Worm (Caenorhabditis elegans) whole organism, L3 larva: Measurements from ENCODE around the gene nkcc-1.

ENCODE experiments used
- ama-1 ChIP-seq: fragments of 150-350 bp; optimal IDR thresholded peaks from 2 replicates; lab custom pipeline; 2018
- ceh-16 ChIP-seq: sonication (generic microtip); optimal IDR thresholded peaks from 2 replicates; lab custom pipeline; 2017; ENCODE audit warnings: missing biosample characterization, missing genetic modification characterization
- elt-3 ChIP-seq, 3 experiments: fragments of 150-350 bp in 1 of 3; sonication (generic microtip) in 2 of 3; optimal IDR thresholded peaks; 2 replicates in 2 of 3; 4 replicates in 1 of 3; lab custom pipeline; 2014 to 2017; ENCODE audit warnings: missing biosample characterization in 3 of 3, missing genetic modification characterization in 3 of 3
- eor-1 ChIP-seq, 2 experiments: fragments of 150-350 bp; optimal IDR thresholded peaks; 2 replicates each; lab custom pipeline; 2014 to 2018; ENCODE audit warnings: missing biosample characterization in 2 of 2, missing genetic modification characterization in 2 of 2
- fkh-10 ChIP-seq: sonication (generic microtip); optimal IDR thresholded peaks from 2 replicates; lab custom pipeline; 2017; ENCODE audit warnings: missing biosample characterization, missing genetic modification reagents, missing genetic modification characterization
- fkh-2 ChIP-seq: fragments of 150-350 bp; optimal IDR thresholded peaks from 2 replicates; lab custom pipeline; 2014; ENCODE audit warnings: missing biosample characterization, missing genetic modification reagents, missing genetic modification characterization
- jun-1 ChIP-seq: fragments of 150-350 bp; optimal IDR thresholded peaks from 2 replicates; lab custom pipeline; 2014; ENCODE audit warnings: missing biosample characterization, missing genetic modification reagents, missing genetic modification characterization
- nhr-43 ChIP-seq: sonication (generic microtip); optimal IDR thresholded peaks from 2 replicates; lab custom pipeline; 2016; ENCODE audit warnings: mild to moderate bottlenecking, missing genetic modification characterization, missing compliant biosample characterization; ENCODE audit not compliant: poor library complexity, severe bottlenecking
- snpc-4 ChIP-seq: fragments of 150-350 bp; optimal IDR thresholded peaks from 2 replicates; lab custom pipeline; 2014; ENCODE audit warnings: missing biosample characterization, missing genetic modification characterization
- unc-62 ChIP-seq: fragments of 150-350 bp; sonication (generic microtip); optimal IDR thresholded peaks from 4 replicates; lab custom pipeline; 2014; ENCODE audit warnings: missing biosample characterization, missing genetic modification reagents, missing genetic modification characterization
- ztf-11 ChIP-seq: fragments of 150-350 bp; optimal IDR thresholded peaks from 2 replicates; lab custom pipeline; 2014; ENCODE audit warnings: missing biosample characterization, missing genetic modification characterization

DNA sequence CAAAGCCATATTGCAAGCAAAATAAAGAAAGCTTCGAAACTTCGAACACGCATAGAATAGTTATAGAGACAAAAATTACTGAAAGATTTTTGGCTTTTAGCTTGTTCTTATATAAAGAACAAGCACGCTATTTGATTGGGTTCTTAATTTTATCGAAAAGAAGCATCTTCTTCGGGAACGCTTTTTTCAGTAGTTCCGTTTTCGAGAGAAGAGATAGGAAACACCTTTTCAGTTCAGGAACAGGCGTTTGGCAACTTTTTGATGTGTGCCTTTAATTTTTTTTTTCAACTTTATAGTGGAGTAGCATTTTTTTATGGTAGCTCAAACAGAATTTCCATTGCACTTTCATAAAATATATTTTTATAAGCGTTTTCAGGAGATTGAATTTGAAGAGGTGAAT is 38.9 kb upstream of the nkcc-1 start, which contains the start of gene R05A10.7:
- TF ChIP-seq fkh-10 (GFP tag; lab: Kevin White, UChicago) (no peak), eor-1 (tag; optimal IDR thresholded peaks at IDR 0.05; lab: Kevin White, UChicago) (no peak), ztf-11 (tag; lab: Kevin White, UChicago) (no peak), nhr-43 (tag; lab: Kevin White, UChicago) (no peak), snpc-4 (tag; lab: Kevin White, UChicago) (no peak), elt-3 (tag; optimal IDR thresholded peaks at IDR 0.05; lab: Kevin White, UChicago) (no peak), unc-62 (GFP tag; lab: Kevin White, UChicago) (no peak), ceh-16 (tag; lab: Kevin White, UChicago) (no peak), ama-1 (lab: Kevin White, UChicago) (no peak), jun-1 (tag; lab: Kevin White, UChicago) (no peak), fkh-2 (tag; lab: Kevin White, UChicago) (no peak)
